Fruit fly (Drosophila melanogaster) whole organism, embryonic: ENCODE measurements around the gene CG7557.

ENCODE experiments used
- Aef1 ChIP-seq: fragments of 200-800 bp; sonication (Bioruptor generic); IDR thresholded peaks from 3 replicates; pipeline ENCODE4 v1.3.6; 2022; ENCODE audit warnings: missing biosample characterization, missing genetic modification characterization
- Asciz ChIP-seq: fragments of 200-800 bp; sonication (Bioruptor generic); optimal IDR thresholded peaks from 2 replicates; lab custom pipeline; 2017; ENCODE audit warnings: missing biosample characterization, mild to moderate bottlenecking, missing genetic modification characterization, missing genetic modification reagents
- Atf-2 ChIP-seq: fragments of 200-800 bp; sonication (Bioruptor generic); optimal IDR thresholded peaks from 2 replicates; lab custom pipeline; 2016; ENCODE audit warnings: missing biosample characterization, missing genetic modification characterization
- B-H1 ChIP-seq: fragments of 200-800 bp; sonication (Bioruptor generic); IDR thresholded peaks from 3 replicates; pipeline ENCODE4 v1.3.6; 2022; ENCODE audit warnings: missing biosample characterization, missing genetic modification characterization
- B-H2 ChIP-seq: fragments of 200-800 bp; sonication (Bioruptor generic); optimal IDR thresholded peaks from 2 replicates; lab custom pipeline; 2018; ENCODE audit warnings: missing biosample characterization, mild to moderate bottlenecking, missing genetic modification characterization
- BtbVII ChIP-seq: fragments of 200-800 bp; sonication (Bioruptor generic); optimal IDR thresholded peaks from 3 replicates; lab custom pipeline; 2017; ENCODE audit warnings: missing biosample characterization, mild to moderate bottlenecking, missing genetic modification characterization
- CG11723 ChIP-seq: fragments of 200-800 bp; sonication (Bioruptor generic); optimal IDR thresholded peaks from 2 replicates; lab custom pipeline; 2017; ENCODE audit warnings: missing biosample characterization, mild to moderate bottlenecking, missing genetic modification characterization
- CG15479 ChIP-seq: fragments of 200-800 bp; sonication (Bioruptor generic); optimal IDR thresholded peaks from 3 replicates; lab custom pipeline; 2019; ENCODE audit warnings: missing biosample characterization, mild to moderate bottlenecking, missing genetic modification characterization, moderate library complexity
- CG16815 ChIP-seq: fragments of 200-800 bp; sonication (Bioruptor generic); optimal IDR thresholded peaks from 3 replicates; lab custom pipeline; 2017; ENCODE audit warnings: missing biosample characterization, mild to moderate bottlenecking, missing genetic modification characterization
- CG17829 ChIP-seq: fragments of 200-800 bp; optimal IDR thresholded peaks from 2 replicates; lab custom pipeline; 2019; ENCODE audit warnings: missing biosample characterization, mild to moderate bottlenecking, missing genetic modification characterization, moderate library complexity
- CG3281 ChIP-seq: fragments of 200-800 bp; sonication (Bioruptor generic); optimal IDR thresholded peaks from 3 replicates; lab custom pipeline; 2017; ENCODE audit warnings: missing biosample characterization, mild to moderate bottlenecking, missing genetic modification characterization
- CG5245 ChIP-seq: fragments of 200-800 bp; sonication (Bioruptor generic); optimal IDR thresholded peaks from 3 replicates; lab custom pipeline; 2016; ENCODE audit warnings: missing biosample characterization, missing genetic modification characterization
- CG7372 ChIP-seq: fragments of 200-800 bp; sonication (Bioruptor generic); IDR thresholded peaks from 2 replicates; pipeline ENCODE4 v1.3.6; 2022; ENCODE audit warnings: missing biosample characterization, missing genetic modification characterization
- CG7987 ChIP-seq: fragments of 200-800 bp; sonication (Bioruptor generic); optimal IDR thresholded peaks from 2 replicates; lab custom pipeline; 2018; ENCODE audit warnings: missing biosample characterization, mild to moderate bottlenecking, missing genetic modification characterization, moderate library complexity
- CG9932 ChIP-seq: fragments of 200-800 bp; sonication (Bioruptor generic); IDR thresholded peaks from 2 replicates; pipeline ENCODE4 v1.3.6; 2022; ENCODE audit warnings: missing biosample characterization, missing genetic modification characterization
- Chrac-16 ChIP-seq: fragments of 200-800 bp; sonication (Bioruptor generic); optimal IDR thresholded peaks from 3 replicates; lab custom pipeline; 2016; ENCODE audit warnings: missing biosample characterization, missing genetic modification characterization
- D ChIP-seq, 2 experiments: fragments of 200-800 bp in 1 of 2; fragments of >200 bp in 1 of 2; sonication (Bioruptor generic) in 1 of 2; optimal IDR thresholded peaks; 2 replicates in 1 of 2; 3 replicates in 1 of 2; lab custom pipeline; 2017; ENCODE audit warnings: mild to moderate bottlenecking in 1 of 2, missing biosample characterization in 1 of 2, missing genetic modification characterization in 1 of 2, missing genetic modification reagents in 1 of 2
- Dip2 ChIP-seq: fragments of 200-800 bp; sonication (Bioruptor generic); IDR thresholded peaks from 2 replicates; pipeline ENCODE4 v1.3.6; 2022; ENCODE audit warnings: missing biosample characterization, missing genetic modification characterization
- Fer1 ChIP-seq: fragments of 200-800 bp; sonication (Bioruptor generic); optimal IDR thresholded peaks from 2 replicates; lab custom pipeline; 2017; ENCODE audit warnings: missing biosample characterization, mild to moderate bottlenecking, missing genetic modification characterization
- GATAe ChIP-seq: fragments of 200-800 bp; sonication (Bioruptor generic); conservative IDR thresholded peaks from 2 replicates; pipeline ENCODE4 v1.3.6; 2022; ENCODE audit warnings: missing biosample characterization, missing genetic modification characterization
- H2.0 ChIP-seq: fragments of 200-800 bp; sonication (Bioruptor generic); IDR thresholded peaks from 2 replicates; pipeline ENCODE4 v1.3.6; 2022; ENCODE audit warnings: missing biosample characterization, missing genetic modification characterization
- HLH3B ChIP-seq: fragments of 200-800 bp; sonication (Bioruptor generic); IDR thresholded peaks from 2 replicates; pipeline ENCODE4 v1.3.6; 2022; ENCODE audit warnings: missing biosample characterization, missing genetic modification characterization
- Hand ChIP-seq: fragments of 200-800 bp; sonication (Bioruptor generic); optimal IDR thresholded peaks from 2 replicates; lab custom pipeline; 2017; ENCODE audit warnings: mild to moderate bottlenecking, missing biosample characterization, missing genetic modification reagents, missing genetic modification characterization
- HmgZ ChIP-seq: fragments of 200-800 bp; sonication (Bioruptor generic); optimal IDR thresholded peaks from 2 replicates; lab custom pipeline; 2018; ENCODE audit warnings: missing biosample characterization, mild to moderate bottlenecking, missing genetic modification characterization
- Hmr ChIP-seq: fragments of 200-800 bp; sonication (Bioruptor generic); optimal IDR thresholded peaks from 3 replicates; lab custom pipeline; 2017; ENCODE audit warnings: mild to moderate bottlenecking, missing biosample characterization, missing genetic modification reagents, missing genetic modification characterization
- Hr51 ChIP-seq, 2 experiments: fragments of 200-800 bp; sonication (Bioruptor generic); optimal IDR thresholded peaks; 2 replicates in 1 of 2; 3 replicates in 1 of 2; lab custom pipeline; 2016 to 2018; ENCODE audit warnings: missing biosample characterization in 2 of 2, missing genetic modification characterization in 2 of 2, mild to moderate bottlenecking in 1 of 2, moderate library complexity in 1 of 2
- MBD-R2 ChIP-seq: fragments of 200-800 bp; sonication (Bioruptor generic); IDR thresholded peaks from 2 replicates; pipeline ENCODE4 v1.3.6; 2022; ENCODE audit warnings: missing biosample characterization, missing genetic modification characterization
- Oli ChIP-seq: fragments of 200-800 bp; sonication (Bioruptor generic); optimal IDR thresholded peaks from 2 replicates; lab custom pipeline; 2018; ENCODE audit warnings: missing biosample characterization, mild to moderate bottlenecking, missing genetic modification characterization, moderate library complexity
- PHDP ChIP-seq: fragments of 200-800 bp; sonication (Bioruptor generic); optimal IDR thresholded peaks from 3 replicates; lab custom pipeline; 2018; ENCODE audit warnings: missing biosample characterization, mild to moderate bottlenecking, missing genetic modification characterization, moderate library complexity
- Ptx1 ChIP-seq: fragments of 200-800 bp; sonication (Bioruptor generic); IDR thresholded peaks from 2 replicates; pipeline ENCODE4 v1.3.6; 2022; ENCODE audit warnings: missing biosample characterization, missing genetic modification characterization
- Sin3A ChIP-seq: fragments of >200 bp; optimal IDR thresholded peaks from 2 replicates; lab custom pipeline; 2018
- Taf1 ChIP-seq: fragments of 200-800 bp; sonication (Bioruptor generic); IDR thresholded peaks from 2 replicates; pipeline ENCODE4 v1.3.6; 2022; ENCODE audit warnings: missing biosample characterization, missing genetic modification characterization
- amos ChIP-seq: fragments of 200-800 bp; sonication (Bioruptor generic); IDR thresholded peaks from 2 replicates; pipeline ENCODE4 v1.3.6; 2022; ENCODE audit warnings: missing biosample characterization, missing genetic modification characterization; ENCODE audit not compliant: partially characterized antibody
- bbx ChIP-seq: fragments of 200-800 bp; sonication (Bioruptor generic); IDR thresholded peaks from 2 replicates; pipeline ENCODE4 v1.3.6; 2022; ENCODE audit warnings: missing biosample characterization, missing genetic modification characterization; ENCODE audit not compliant: partially characterized antibody
- br ChIP-seq: fragments of >200 bp; optimal IDR thresholded peaks from 2 replicates; lab custom pipeline; 2017
- crol ChIP-seq: fragments of 200-800 bp; sonication (Bioruptor generic); IDR thresholded peaks from 2 replicates; pipeline ENCODE4 v1.3.6; 2022; ENCODE audit warnings: missing biosample characterization, missing genetic modification characterization
- cwo ChIP-seq: fragments of 200-800 bp; sonication (Bioruptor generic); optimal IDR thresholded peaks from 3 replicates; lab custom pipeline; 2017; ENCODE audit warnings: missing biosample characterization, missing genetic modification characterization, mild to moderate bottlenecking, moderate library complexity, missing genetic modification reagents
- dmrt99B ChIP-seq: fragments of 200-800 bp; sonication (Bioruptor generic); optimal IDR thresholded peaks from 2 replicates; lab custom pipeline; 2018; ENCODE audit warnings: missing biosample characterization, mild to moderate bottlenecking, missing genetic modification characterization, moderate library complexity
- esg ChIP-seq: fragments of 200-800 bp; sonication (Bioruptor generic); conservative IDR thresholded peaks from 2 replicates; pipeline ENCODE4 v1.3.6; 2022; ENCODE audit warnings: missing biosample characterization, missing genetic modification characterization
- eve ChIP-seq, 2 experiments: fragments of >200 bp; optimal IDR thresholded peaks; 2 replicates each; lab custom pipeline; 2017; ENCODE audit warnings: missing biosample characterization in 2 of 2, missing genetic modification characterization in 2 of 2
- hkb ChIP-seq, 2 experiments: fragments of 200-800 bp in 1 of 2; fragments of >200 bp in 1 of 2; sonication (Bioruptor generic) in 1 of 2; IDR thresholded peaks in 1 of 2; optimal IDR thresholded peaks in 1 of 2; 2 replicates each; pipeline versions ENCODE4 v1.3.6 to Lab custom; 2017 to 2022; ENCODE audit warnings: missing biosample characterization in 1 of 2, missing genetic modification characterization in 1 of 2
- jing ChIP-seq: fragments of 200-800 bp; sonication (Bioruptor generic); optimal IDR thresholded peaks from 2 replicates; lab custom pipeline; 2018; ENCODE audit warnings: missing biosample characterization, mild to moderate bottlenecking, missing genetic modification characterization
- klu ChIP-seq: fragments of 200-800 bp; sonication (Bioruptor generic); IDR thresholded peaks from 2 replicates; pipeline ENCODE4 v1.3.6; 2022; ENCODE audit warnings: missing biosample characterization, missing genetic modification characterization
- lola ChIP-seq, 3 experiments: fragments of >200 bp in 2 of 3; fragments of 200-800 bp in 1 of 3; sonication (Bioruptor generic) in 1 of 3; optimal IDR thresholded peaks; 2 replicates each; lab custom pipeline; 2017 to 2019; ENCODE audit warnings: missing biosample characterization in 3 of 3, missing genetic modification characterization in 3 of 3, mild to moderate bottlenecking in 1 of 3, moderate library complexity in 1 of 3
- mam ChIP-seq: fragments of 200-800 bp; sonication (Bioruptor generic); optimal IDR thresholded peaks from 3 replicates; lab custom pipeline; 2016; ENCODE audit warnings: missing biosample characterization, missing genetic modification characterization
- nau ChIP-seq: fragments of 200-800 bp; sonication (Bioruptor generic); optimal IDR thresholded peaks from 3 replicates; lab custom pipeline; 2017; ENCODE audit warnings: missing biosample characterization, mild to moderate bottlenecking, missing genetic modification characterization, missing genetic modification reagents
- oc ChIP-seq: fragments of 200-800 bp; sonication (Bioruptor generic); optimal IDR thresholded peaks from 2 replicates; lab custom pipeline; 2018; ENCODE audit warnings: missing biosample characterization, mild to moderate bottlenecking, missing genetic modification characterization, moderate library complexity
- phol ChIP-seq: fragments of 200-800 bp; sonication (Bioruptor generic); optimal IDR thresholded peaks from 3 replicates; lab custom pipeline; 2018; ENCODE audit warnings: missing biosample characterization, mild to moderate bottlenecking, missing genetic modification characterization, moderate library complexity
- sim ChIP-seq: fragments of 200-800 bp; sonication (Bioruptor generic); IDR thresholded peaks from 2 replicates; pipeline ENCODE4 v1.3.6; 2022; ENCODE audit warnings: missing biosample characterization, missing genetic modification characterization
- sisA ChIP-seq: fragments of 200-800 bp; sonication (Bioruptor generic); IDR thresholded peaks from 2 replicates; pipeline ENCODE4 v1.3.6; 2022; ENCODE audit warnings: missing biosample characterization, missing genetic modification characterization
- toy ChIP-seq: fragments of 200-800 bp; sonication (Bioruptor generic); IDR thresholded peaks from 2 replicates; pipeline ENCODE4 v1.3.6; 2022; ENCODE audit warnings: missing biosample characterization, missing genetic modification characterization

Gene CG7557

dm6 chr3L:11483135-11483534, 38.2 kb downstream of the CG7557 start (continued):
- peak in 1 of 2 experiments; percentile 58 for TF ChIP-seq Hr51 (GFP tag; optimal IDR thresholded peaks at IDR 0.05; lab: Kevin White, UChicago)
- TF ChIP-seq bbx (GFP tag; lab: Robert Waterston, UW): no peak
- TF ChIP-seq B-H1 (GFP tag; lab: Robert Waterston, UW): no peak
- no peak for TF ChIP-seq HmgZ (tag; lab: Kevin White, UChicago)
- TF ChIP-seq H2.0 (GFP tag; lab: Robert Waterston, UW): no peak; the same call in 1 of the 2 replicates
- TF ChIP-seq Hand (GFP tag; lab: Kevin White, UChicago): peak; percentile 2
- no peak for TF ChIP-seq CG7987 (GFP tag; lab: Kevin White, UChicago)
- peak; percentile 11 for TF ChIP-seq CG16815 (GFP tag; lab: Kevin White, UChicago)
- TF ChIP-seq CG17829 (tag; lab: Kevin White, UChicago): peak; percentile 55
- TF ChIP-seq dmrt99B (tag; lab: Kevin White, UChicago): peak; percentile 57
- TF ChIP-seq CG15479 (GFP tag; lab: Kevin White, UChicago): no peak
- peak; percentile 24 for TF ChIP-seq Chrac-16 (GFP tag; lab: Kevin White, UChicago)
- peak; percentile 1 for TF ChIP-seq Atf-2
- TF ChIP-seq Taf1 (GFP tag; lab: Robert Waterston, UW): no peak
- TF ChIP-seq mam: peak; percentile 43
- no peak for TF ChIP-seq GATAe (GFP tag; lab: Robert Waterston, UW)
- TF ChIP-seq jing (GFP tag; lab: Kevin White, UChicago): no peak
- no peak for TF ChIP-seq CG11723 (GFP tag; lab: Kevin White, UChicago)
- TF ChIP-seq cwo: no peak
- no peak for TF ChIP-seq B-H2 (GFP tag; lab: Kevin White, UChicago)
- TF ChIP-seq D (optimal IDR thresholded peaks at IDR 0.05; lab: Kevin White, UChicago): no peak
- peak; percentile 63 for TF ChIP-seq D (GFP tag; optimal IDR thresholded peaks at IDR 0.05; lab: Kevin White, UChicago)
- TF ChIP-seq MBD-R2: no peak
- no peak for TF ChIP-seq Sin3A
- peak; percentile 45; the same call in 1 of the 2 replicates for TF ChIP-seq sisA (GFP tag; lab: Robert Waterston, UW)
- TF ChIP-seq Dip2 (GFP tag; lab: Robert Waterston, UW): no peak
- TF ChIP-seq lola (GFP tag; optimal IDR thresholded peaks at IDR 0.05; lab: Kevin White, UChicago): peak in 1 of 3 experiments; percentile 29
- TF ChIP-seq oc: no peak
- TF ChIP-seq amos (GFP tag; lab: Robert Waterston, UW): no peak
- TF ChIP-seq klu: no peak
- TF ChIP-seq toy: no peak
- 0 out of 2 replicates have a peak, but pooled peaks have one; percentile 9 for TF ChIP-seq CG7372
- TF ChIP-seq hkb (optimal IDR thresholded peaks at IDR 0.05; lab: Kevin White, UChicago): no peak
- TF ChIP-seq hkb (GFP tag; IDR thresholded peaks at IDR 0.05; lab: Robert Waterston, UW): peak; percentile 33; the same call in 1 of the 2 replicates
- TF ChIP-seq crol (GFP tag; lab: Robert Waterston, UW): no peak
- TF ChIP-seq CG3281: peak; percentile 23

dm6 chr3L:11484483-11484882, 39.5 kb downstream of the CG7557 start:
- TF ChIP-seq nau: peak; percentile 2
- peak; percentile 31 for TF ChIP-seq CG5245 (GFP tag; lab: Kevin White, UChicago)
- TF ChIP-seq CG9932 (GFP tag; lab: Robert Waterston, UW): no peak
- TF ChIP-seq esg (GFP tag; lab: Robert Waterston, UW): 0 out of 2 replicates have a peak, but pooled peaks have one; percentile 5
- TF ChIP-seq HLH3B (GFP tag; lab: Robert Waterston, UW): no peak
- no peak for TF ChIP-seq PHDP (tag; lab: Kevin White, UChicago)
- TF ChIP-seq Oli (tag; lab: Kevin White, UChicago): peak; percentile 19
- TF ChIP-seq phol (tag; lab: Kevin White, UChicago): peak; percentile 64
- peak; percentile 4 for TF ChIP-seq BtbVII (GFP tag; lab: Kevin White, UChicago)
- TF ChIP-seq Aef1: no peak
- peak; percentile 44 for TF ChIP-seq Asciz
- TF ChIP-seq sim: 0 out of 2 replicates have a peak, but pooled peaks have one; percentile 12
- no peak for TF ChIP-seq br (lab: Kevin White, UChicago)
- peak; percentile 33; the same call in 1 of the 2 replicates for TF ChIP-seq Ptx1 (GFP tag; lab: Robert Waterston, UW)
- peak in 1 of 2 experiments; percentile 12 for TF ChIP-seq eve (GFP tag; optimal IDR thresholded peaks at IDR 0.05; lab: Kevin White, UChicago)
- TF ChIP-seq Fer1: peak; percentile 56
- peak; percentile 23 for TF ChIP-seq Hmr (GFP tag; lab: Kevin White, UChicago)
